Fruit fly (Drosophila melanogaster) Kc167 (cell line): ENCODE results near the gene mRRF2.

Experiments
- Myc ChIP-seq: fragments of >200 bp; optimal IDR thresholded peaks from 2 replicates; lab custom pipeline; 2017; ENCODE audit warnings: missing external identifiers
- Sin3A ChIP-seq: fragments of >200 bp; optimal IDR thresholded peaks from 2 replicates; lab custom pipeline; 2018; ENCODE audit warnings: missing external identifiers
- h ChIP-seq: fragments of >200 bp; optimal IDR thresholded peaks from 3 replicates; lab custom pipeline; 2018; ENCODE audit warnings: missing external identifiers
- insv ChIP-seq: fragments of >200 bp; optimal IDR thresholded peaks from 3 replicates; lab custom pipeline; 2018; ENCODE audit warnings: missing external identifiers
- psq ChIP-seq: fragments of >200 bp; optimal IDR thresholded peaks from 2 replicates; lab custom pipeline; 2017; ENCODE audit warnings: missing external identifiers
- ttk ChIP-seq: sonication (Bioruptor generic); optimal IDR thresholded peaks from 2 replicates; lab custom pipeline; 2017; ENCODE audit warnings: missing external identifiers

mRRF2 gene

DNA sequence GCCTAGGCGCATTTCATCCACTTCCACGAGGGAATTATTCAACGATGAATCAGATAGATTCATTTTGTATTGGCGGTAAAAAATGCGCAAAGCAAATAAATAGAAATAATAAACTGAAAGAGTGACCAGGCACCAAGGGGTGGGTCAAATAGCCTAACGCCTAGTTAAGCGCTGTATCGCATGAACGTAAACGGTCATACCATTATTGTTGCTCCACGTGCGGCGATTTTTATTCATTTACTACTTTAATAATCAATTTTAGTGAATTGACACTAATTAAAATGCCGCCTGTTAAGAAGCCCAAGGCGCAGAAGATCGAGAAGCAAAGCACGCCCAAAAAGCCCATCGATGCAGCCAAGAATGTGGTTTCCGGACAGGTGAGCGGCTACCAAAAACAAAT is 28.9 kb upstream of the mRRF2 start, which contains the start of the genes CG33107 and CG6937:
CG33107 (minus strand) TSS at position 137 of the 400 bp plus-strand sequence.
CG6937 (plus strand) TSS at position 192 of the 400 bp plus-strand sequence.
- no peak for TF ChIP-seq h
- TF ChIP-seq Sin3A (lab: Kevin White, UChicago) = no peak
- no peak for TF ChIP-seq psq (lab: Kevin White, UChicago)
- TF ChIP-seq ttk (lab: Kevin White, UChicago) = no peak
- no peak for TF ChIP-seq insv (lab: Kevin White, UChicago)
- TF ChIP-seq Myc (lab: Kevin White, UChicago) = no peak

DNA sequence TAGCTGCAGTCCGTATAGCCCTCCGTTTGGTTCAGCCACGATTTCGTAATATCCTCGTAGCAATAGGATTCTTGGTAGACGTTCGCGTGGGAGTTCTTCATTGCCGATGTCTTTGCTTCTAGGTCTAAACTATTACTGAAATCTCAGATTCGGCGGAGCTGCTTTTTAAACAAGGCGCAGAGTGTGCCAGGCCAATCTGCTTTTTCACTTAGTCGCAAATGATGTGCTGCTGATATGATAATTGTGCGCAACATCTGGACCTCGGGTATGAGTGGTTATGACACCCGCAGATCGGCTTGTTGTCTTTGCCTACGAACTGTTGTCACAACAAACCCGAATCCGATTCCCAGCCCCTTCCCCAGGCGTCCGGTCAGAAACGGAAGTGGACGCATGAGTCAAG is 27.0 kb upstream of the mRRF2 start, which contains the start of gene btn:
btn (minus strand) TSS at position 101 of the 400 bp plus-strand sequence.
- TF ChIP-seq Sin3A (lab: Kevin White, UChicago) = no peak
- no peak for TF ChIP-seq h
- no peak for TF ChIP-seq insv (lab: Kevin White, UChicago)

DNA sequence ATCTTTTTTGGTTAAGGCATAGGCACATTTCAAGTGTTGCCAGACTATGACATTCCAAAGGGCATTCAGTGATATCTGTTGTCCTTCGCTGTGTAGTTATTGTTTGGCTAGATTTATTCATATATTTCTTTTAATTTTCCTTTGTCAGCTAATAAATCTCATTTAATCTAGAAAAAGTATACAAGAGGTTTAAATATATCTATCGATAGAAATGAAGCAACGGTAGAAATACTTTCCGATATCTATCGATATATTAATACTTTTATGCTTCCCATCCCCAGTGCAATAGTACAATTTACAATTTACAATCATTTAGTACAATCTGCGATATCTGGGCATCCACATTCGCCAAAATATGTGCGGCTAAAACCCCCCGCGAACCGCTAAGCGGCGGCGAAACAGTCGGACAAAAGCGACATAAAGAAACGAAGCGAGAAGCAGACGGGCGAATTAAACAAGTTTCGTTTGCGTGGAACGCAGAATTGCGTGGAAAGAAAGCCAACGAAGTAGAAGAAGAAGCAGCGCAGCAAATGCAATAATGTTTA is 26.0 kb upstream of the mRRF2 start, which contains the start of gene Efa6:
Efa6 (plus strand) TSS at position 337 of the 545 bp plus-strand sequence.
- TF ChIP-seq psq (lab: Kevin White, UChicago) = no peak
- no peak for TF ChIP-seq Myc (lab: Kevin White, UChicago)
- no peak for TF ChIP-seq ttk (lab: Kevin White, UChicago)
- no peak for TF ChIP-seq Sin3A (lab: Kevin White, UChicago)
- TF ChIP-seq h = no peak
- no peak for TF ChIP-seq insv (lab: Kevin White, UChicago)

DNA sequence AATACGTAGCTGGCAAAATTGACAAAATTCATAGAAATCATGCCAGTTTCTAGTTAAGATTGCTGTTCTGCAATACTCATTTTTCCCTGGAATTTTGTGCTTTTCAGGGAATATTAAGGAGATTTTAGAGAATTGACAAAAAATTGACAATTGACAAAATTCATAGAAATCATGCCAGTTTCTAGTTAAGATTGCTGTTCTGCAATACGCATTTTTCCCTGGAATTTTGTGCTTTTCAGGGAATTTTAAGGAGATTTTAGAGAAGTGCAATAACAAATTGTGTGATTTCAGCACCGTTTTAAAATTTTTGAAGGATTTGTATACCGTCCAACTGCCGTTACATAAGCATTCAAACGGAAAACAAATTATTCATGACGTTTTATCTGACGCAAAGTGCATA is 24.7 kb upstream of the mRRF2 start:
- TF ChIP-seq Sin3A (lab: Kevin White, UChicago) (no peak), ttk (lab: Kevin White, UChicago) (no peak), Myc (lab: Kevin White, UChicago) (no peak), psq (lab: Kevin White, UChicago) (no peak), insv (lab: Kevin White, UChicago) (no peak), h (no peak)

DNA sequence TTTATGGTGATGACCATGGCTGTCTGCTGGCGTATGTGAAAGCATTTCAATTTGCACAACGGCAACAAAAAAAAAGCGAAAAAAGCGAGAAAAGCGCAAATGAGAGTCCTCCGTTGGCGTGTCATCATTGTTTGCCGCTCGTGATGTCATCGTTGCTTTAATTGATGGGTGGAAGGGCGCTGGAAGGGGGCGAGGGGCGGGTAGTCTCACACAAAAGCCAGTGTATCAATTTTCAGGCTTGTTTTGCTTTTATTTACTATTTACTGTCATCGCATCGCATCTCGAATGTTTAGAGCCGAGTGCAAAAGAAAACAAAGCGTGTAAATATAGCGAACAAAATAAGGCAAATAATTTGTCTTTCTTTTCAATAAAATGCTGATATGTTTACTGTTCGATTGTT is 24.2 kb upstream of the mRRF2 start:
- TF ChIP-seq ttk (lab: Kevin White, UChicago) = no peak
- TF ChIP-seq insv (lab: Kevin White, UChicago) = no peak
- no peak for TF ChIP-seq psq (lab: Kevin White, UChicago)
- TF ChIP-seq Myc (lab: Kevin White, UChicago) = no peak
- no peak for TF ChIP-seq Sin3A (lab: Kevin White, UChicago)
- no peak for TF ChIP-seq h

DNA sequence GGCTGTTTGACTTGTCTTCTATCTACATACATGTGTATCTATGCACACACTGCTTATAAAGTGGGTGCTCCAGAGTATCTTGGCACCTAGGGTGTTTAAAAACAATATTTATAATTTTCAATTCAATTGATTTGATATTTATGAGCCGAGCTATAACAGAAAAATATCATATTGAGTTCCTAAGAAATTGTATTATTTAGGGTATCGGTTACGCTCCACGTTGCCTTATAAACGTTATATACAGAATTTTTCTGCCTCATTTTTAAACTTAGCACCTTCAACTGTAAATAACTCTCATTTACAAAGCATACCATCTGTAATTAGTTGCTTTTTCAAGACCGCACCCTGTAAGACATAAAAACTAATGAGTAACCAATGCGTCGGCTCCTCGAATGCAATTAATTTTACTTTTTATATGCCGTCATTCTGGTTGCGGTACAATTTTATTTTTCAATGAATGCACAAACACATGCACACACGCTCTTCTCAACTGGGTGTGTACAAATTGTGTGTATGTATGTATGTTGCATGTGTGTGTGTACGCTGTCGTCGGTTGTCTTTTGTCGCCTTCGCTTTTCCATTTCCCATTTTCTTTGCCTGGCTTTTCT is 22.7 kb upstream of the mRRF2 start:
- TF ChIP-seq insv (lab: Kevin White, UChicago) (no peak), h (no peak), ttk (lab: Kevin White, UChicago) (no peak), Sin3A (lab: Kevin White, UChicago) (no peak), psq (lab: Kevin White, UChicago) (no peak), Myc (lab: Kevin White, UChicago) (no peak)

DNA sequence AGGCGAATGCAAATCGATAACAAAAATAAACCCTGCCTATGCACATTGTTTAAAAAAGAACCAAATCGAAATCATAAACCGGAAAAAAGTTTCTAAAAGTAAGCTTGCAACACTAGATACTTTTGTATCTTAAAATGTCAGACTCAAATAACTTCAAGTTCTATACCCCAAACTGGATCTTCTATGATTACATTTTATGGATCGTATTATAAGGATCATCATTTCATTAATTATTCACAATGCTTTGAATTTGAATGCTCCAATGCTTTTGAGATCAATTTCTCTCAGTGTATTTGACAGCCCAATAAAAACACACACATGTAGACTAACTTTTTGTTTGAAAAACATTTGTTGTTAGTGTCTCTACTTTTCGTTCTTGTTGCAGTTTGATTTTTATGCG is 19.2 kb upstream of the mRRF2 start:
- TF ChIP-seq h (no peak), insv (lab: Kevin White, UChicago) (no peak), ttk (lab: Kevin White, UChicago) (no peak), Sin3A (lab: Kevin White, UChicago) (no peak), Myc (lab: Kevin White, UChicago) (no peak), psq (lab: Kevin White, UChicago) (no peak)

DNA sequence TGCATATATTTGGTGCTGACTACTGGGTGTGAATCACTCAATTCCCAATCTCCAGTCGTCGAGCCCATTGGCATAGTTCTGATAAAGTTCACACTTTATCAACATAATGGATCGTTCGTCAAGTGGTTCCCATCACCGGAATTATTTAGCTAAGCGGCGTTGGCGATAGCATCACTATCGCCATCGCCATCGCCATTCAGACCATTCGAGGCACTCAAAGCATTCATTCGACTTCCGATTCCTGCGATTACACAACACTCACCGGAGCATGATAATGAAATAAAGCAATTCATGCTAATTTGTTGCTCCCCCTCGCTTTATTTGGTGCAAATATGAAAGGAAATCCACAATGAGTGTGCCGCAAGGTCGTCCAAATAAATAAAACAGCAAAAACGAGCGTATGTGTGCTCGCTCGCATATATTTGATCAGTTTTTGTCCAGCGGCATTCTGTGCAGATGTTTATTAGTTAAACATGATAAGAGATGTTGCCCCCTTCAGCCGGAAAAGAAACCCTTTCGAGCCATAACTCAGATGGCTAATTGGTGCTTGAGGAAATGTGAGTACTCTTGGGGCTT is 18.1 kb upstream of the mRRF2 start:
- no peak for TF ChIP-seq psq (lab: Kevin White, UChicago)
- no peak for TF ChIP-seq Myc (lab: Kevin White, UChicago)
- TF ChIP-seq h = no peak
- TF ChIP-seq ttk (lab: Kevin White, UChicago) = no peak
- TF ChIP-seq Sin3A (lab: Kevin White, UChicago) = no peak
- TF ChIP-seq insv (lab: Kevin White, UChicago) = no peak

DNA sequence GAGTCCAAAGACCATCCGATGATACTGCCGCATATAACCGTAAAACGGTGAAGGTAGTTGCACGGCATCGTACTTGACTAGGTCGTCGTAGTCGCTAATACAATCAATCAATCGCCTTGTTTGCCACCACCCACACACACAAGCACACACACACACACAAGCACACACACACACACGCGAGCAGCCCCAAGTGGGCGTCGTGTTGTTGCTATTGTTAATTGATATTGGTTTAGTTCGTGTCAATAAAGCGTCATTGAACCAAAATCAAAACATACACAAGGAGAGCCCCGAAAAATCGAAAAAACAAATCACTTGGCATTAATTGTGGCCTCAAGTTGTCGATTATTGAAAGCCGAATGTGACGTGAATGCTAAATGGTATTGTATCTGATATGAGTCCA is 17.0 kb upstream of the mRRF2 start:
- TF ChIP-seq insv (lab: Kevin White, UChicago) (no peak), Myc (lab: Kevin White, UChicago) (no peak), h (no peak), ttk (lab: Kevin White, UChicago) (no peak), Sin3A (lab: Kevin White, UChicago) (no peak), psq (lab: Kevin White, UChicago) (no peak)

DNA sequence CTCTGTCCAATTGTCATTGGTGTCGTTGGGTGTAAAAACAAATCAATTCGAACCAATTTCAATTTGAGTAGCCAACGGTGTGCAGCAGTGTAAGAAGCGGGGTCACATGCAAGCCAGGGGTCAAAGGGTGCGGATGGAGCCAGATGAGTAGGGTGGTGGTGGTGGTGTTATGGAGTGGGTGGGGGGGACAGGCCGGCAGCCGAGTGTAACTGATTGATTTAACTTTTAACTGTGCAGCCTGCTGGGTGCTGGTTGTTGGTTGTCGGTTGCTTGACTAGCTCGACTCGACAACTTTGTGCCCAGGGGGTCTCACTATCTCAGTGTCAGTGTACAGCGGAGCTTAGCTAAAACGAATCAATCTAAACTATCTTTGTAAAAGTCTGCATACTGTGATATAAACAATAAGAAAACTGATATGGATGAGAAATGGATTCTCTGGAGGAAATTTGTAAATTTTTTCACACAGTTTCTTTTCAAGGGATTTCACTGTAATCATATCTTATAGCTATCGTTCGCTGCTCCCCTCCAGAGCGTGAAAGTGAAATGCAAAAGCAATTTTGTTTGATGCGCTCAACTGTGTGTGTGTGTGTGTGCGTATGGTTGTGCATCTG is 16.0 kb upstream of the mRRF2 start:
- TF ChIP-seq ttk (lab: Kevin White, UChicago) = no peak
- no peak for TF ChIP-seq h
- TF ChIP-seq psq (lab: Kevin White, UChicago) = no peak
- TF ChIP-seq insv (lab: Kevin White, UChicago) = no peak
- no peak for TF ChIP-seq Myc (lab: Kevin White, UChicago)
- TF ChIP-seq Sin3A (lab: Kevin White, UChicago) = no peak

DNA sequence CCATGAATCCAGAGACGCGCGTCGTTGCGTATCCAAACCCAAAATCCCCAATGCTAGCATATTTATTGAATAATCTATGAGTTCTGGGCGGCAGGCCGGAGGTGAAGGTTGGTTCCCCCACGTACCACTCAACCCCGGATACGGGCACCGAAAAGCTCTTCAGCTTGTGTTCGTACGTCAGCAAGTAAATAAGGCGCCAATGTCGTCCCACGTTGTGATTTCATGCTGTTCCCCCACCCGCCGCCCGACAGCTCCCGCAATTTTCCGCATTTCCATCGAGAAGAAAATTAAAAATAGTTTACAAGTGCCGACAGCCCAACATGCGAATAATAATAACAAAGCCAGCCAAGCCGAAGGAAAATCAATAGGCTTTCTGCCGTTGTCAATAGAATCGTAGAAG is 14.7 kb upstream of the mRRF2 start:
- TF ChIP-seq Myc (lab: Kevin White, UChicago) = no peak
- TF ChIP-seq Sin3A (lab: Kevin White, UChicago) = no peak
- no peak for TF ChIP-seq h
